Fruit fly (Drosophila melanogaster) whole organism, embryonic: Measurements from ENCODE around the gene Ing5.

Source experiments
- Adf1 ChIP-seq: fragments of 200-800 bp; sonication (Bioruptor generic); IDR thresholded peaks from 2 replicates; pipeline ENCODE4 v1.3.6; 2022; ENCODE audit warnings: missing biosample characterization, missing genetic modification characterization
- Bgb ChIP-seq: fragments of 200-800 bp; sonication (Bioruptor generic); IDR thresholded peaks from 2 replicates; pipeline ENCODE4 v1.3.6; 2022; ENCODE audit warnings: missing biosample characterization, missing genetic modification characterization; ENCODE audit not compliant: partially characterized antibody
- CG12219 ChIP-seq: fragments of 200-800 bp; sonication (Bioruptor generic); optimal IDR thresholded peaks from 3 replicates; lab custom pipeline; 2018; ENCODE audit warnings: missing biosample characterization, mild to moderate bottlenecking, missing genetic modification characterization
- CG12299 ChIP-seq: fragments of 200-800 bp; sonication (Bioruptor generic); optimal IDR thresholded peaks from 2 replicates; lab custom pipeline; 2018; ENCODE audit warnings: missing biosample characterization, mild to moderate bottlenecking, missing genetic modification characterization
- CG14050 ChIP-seq: fragments of 200-800 bp; sonication (Bioruptor generic); IDR thresholded peaks from 3 replicates; pipeline ENCODE4 v1.3.6; 2022; ENCODE audit warnings: missing biosample characterization, missing genetic modification characterization
- CG15601 ChIP-seq: fragments of 200-800 bp; sonication (Bioruptor generic); optimal IDR thresholded peaks from 3 replicates; lab custom pipeline; 2019; ENCODE audit warnings: missing biosample characterization, mild to moderate bottlenecking, missing genetic modification characterization, moderate library complexity
- CG1602 ChIP-seq: fragments of 200-800 bp; sonication (Bioruptor generic); optimal IDR thresholded peaks from 3 replicates; lab custom pipeline; 2016; ENCODE audit warnings: missing biosample characterization, missing genetic modification characterization
- CG18619 ChIP-seq: fragments of 200-800 bp; sonication (Bioruptor generic); optimal IDR thresholded peaks from 3 replicates; lab custom pipeline; 2017; ENCODE audit warnings: missing biosample characterization, mild to moderate bottlenecking, missing genetic modification characterization
- CG2120 ChIP-seq: fragments of 200-800 bp; sonication (Bioruptor generic); optimal IDR thresholded peaks from 3 replicates; lab custom pipeline; 2016; ENCODE audit warnings: missing biosample characterization, missing genetic modification characterization
- CG2199 ChIP-seq: fragments of 200-800 bp; sonication (Bioruptor generic); IDR thresholded peaks from 3 replicates; pipeline ENCODE4 v1.3.6; 2022; ENCODE audit warnings: missing biosample characterization, missing genetic modification characterization
- CG2678 ChIP-seq: fragments of 200-800 bp; sonication (Bioruptor generic); optimal IDR thresholded peaks from 3 replicates; lab custom pipeline; 2019; ENCODE audit warnings: missing biosample characterization, mild to moderate bottlenecking, missing genetic modification characterization, moderate library complexity
- CG4328 ChIP-seq: fragments of 200-800 bp; sonication (Bioruptor generic); optimal IDR thresholded peaks from 3 replicates; lab custom pipeline; 2017; ENCODE audit warnings: missing biosample characterization, missing genetic modification reagents, missing genetic modification characterization
- CG6272 ChIP-seq: fragments of 200-800 bp; sonication (Bioruptor generic); IDR thresholded peaks from 2 replicates; pipeline ENCODE4 v1.3.6; 2022; ENCODE audit warnings: missing biosample characterization, missing genetic modification characterization
- CG7271 ChIP-seq: fragments of 200-800 bp; sonication (Bioruptor generic); optimal IDR thresholded peaks from 2 replicates; lab custom pipeline; 2018; ENCODE audit warnings: missing biosample characterization, mild to moderate bottlenecking, missing genetic modification characterization, moderate library complexity
- CG7745 ChIP-seq: fragments of 200-800 bp; sonication (Bioruptor generic); optimal IDR thresholded peaks from 2 replicates; lab custom pipeline; 2018; ENCODE audit warnings: missing biosample characterization, mild to moderate bottlenecking, missing genetic modification characterization, moderate library complexity
- CG7928 ChIP-seq: fragments of 200-800 bp; sonication (Bioruptor generic); optimal IDR thresholded peaks from 2 replicates; lab custom pipeline; 2017; ENCODE audit warnings: missing biosample characterization, mild to moderate bottlenecking, missing genetic modification characterization
- CG8924 ChIP-seq: fragments of 200-800 bp; optimal IDR thresholded peaks from 3 replicates; lab custom pipeline; 2019; ENCODE audit warnings: missing biosample characterization, mild to moderate bottlenecking, missing genetic modification characterization, moderate library complexity
- CG9817 ChIP-seq: fragments of 200-800 bp; sonication (Bioruptor generic); optimal IDR thresholded peaks from 2 replicates; lab custom pipeline; 2018; ENCODE audit warnings: missing biosample characterization, mild to moderate bottlenecking, missing genetic modification characterization, moderate library complexity
- CkIIα-i1 ChIP-seq: fragments of 200-800 bp; sonication (Bioruptor generic); IDR thresholded peaks from 2 replicates; pipeline ENCODE4 v1.3.6; 2022; ENCODE audit warnings: missing biosample characterization, missing genetic modification characterization
- CrebB ChIP-seq: fragments of 200-800 bp; sonication (Bioruptor generic); optimal IDR thresholded peaks from 3 replicates; lab custom pipeline; 2018; ENCODE audit warnings: missing biosample characterization, mild to moderate bottlenecking, missing genetic modification characterization
- Dbx ChIP-seq: fragments of 200-800 bp; sonication (Bioruptor generic); IDR thresholded peaks from 3 replicates; pipeline ENCODE4 v1.3.6; 2022; ENCODE audit warnings: missing biosample characterization, missing genetic modification characterization
- Dek ChIP-seq: fragments of 200-800 bp; sonication (Bioruptor generic); optimal IDR thresholded peaks from 3 replicates; lab custom pipeline; 2019; ENCODE audit warnings: missing biosample characterization, mild to moderate bottlenecking, missing genetic modification characterization, moderate library complexity
- Dp ChIP-seq: fragments of 200-800 bp; sonication (Bioruptor generic); optimal IDR thresholded peaks from 2 replicates; lab custom pipeline; 2018; ENCODE audit warnings: missing biosample characterization, mild to moderate bottlenecking, missing genetic modification characterization, moderate library complexity
- E2f1 ChIP-seq: fragments of 200-800 bp; sonication (Bioruptor generic); IDR thresholded peaks from 2 replicates; pipeline ENCODE4 v1.3.6; 2022; ENCODE audit warnings: missing biosample characterization, missing genetic modification characterization
- Ets97D ChIP-seq: fragments of 200-800 bp; sonication (Bioruptor generic); optimal IDR thresholded peaks from 3 replicates; lab custom pipeline; 2016; ENCODE audit warnings: missing biosample characterization, missing genetic modification characterization
- Gug ChIP-seq: fragments of 200-800 bp; sonication (Bioruptor generic); IDR thresholded peaks from 4 replicates; pipeline ENCODE4 v1.3.6; 2022; ENCODE audit warnings: missing biosample characterization, missing genetic modification characterization
- Hr3 ChIP-seq: fragments of 200-800 bp; sonication (Bioruptor generic); optimal IDR thresholded peaks from 3 replicates; lab custom pipeline; 2016; ENCODE audit warnings: missing biosample characterization, missing genetic modification characterization
- Hr39 ChIP-seq: fragments of >200 bp; optimal IDR thresholded peaks from 2 replicates; lab custom pipeline; 2017
- Mad ChIP-seq: fragments of 200-800 bp; sonication (Bioruptor generic); optimal IDR thresholded peaks from 2 replicates; lab custom pipeline; 2016; ENCODE audit warnings: missing biosample characterization, missing genetic modification characterization
- Med ChIP-seq: fragments of 200-800 bp; sonication (Bioruptor generic); peaks from one replicate; lab custom pipeline; 2016; ENCODE audit warnings: missing biosample characterization, missing genetic modification characterization, mild to moderate bottlenecking, inconsistent platforms, moderate library complexity
- Ptx1 ChIP-seq: fragments of 200-800 bp; sonication (Bioruptor generic); IDR thresholded peaks from 2 replicates; pipeline ENCODE4 v1.3.6; 2022; ENCODE audit warnings: missing biosample characterization, missing genetic modification characterization
- Rfx ChIP-seq: fragments of 200-800 bp; sonication (Bioruptor generic); IDR thresholded peaks from 2 replicates; pipeline ENCODE4 v1.3.6; 2022; ENCODE audit warnings: missing biosample characterization, missing genetic modification characterization
- Six4 ChIP-seq: fragments of 200-800 bp; sonication (Bioruptor generic); optimal IDR thresholded peaks from 2 replicates; lab custom pipeline; 2016; ENCODE audit warnings: missing biosample characterization, missing genetic modification characterization
- Sry-β ChIP-seq: fragments of 200-800 bp; sonication (Bioruptor generic); optimal IDR thresholded peaks from 2 replicates; lab custom pipeline; 2018; ENCODE audit warnings: missing biosample characterization, mild to moderate bottlenecking, missing genetic modification characterization, moderate library complexity
- Xbp1 ChIP-seq: fragments of 200-800 bp; sonication (Bioruptor generic); optimal IDR thresholded peaks from 3 replicates; lab custom pipeline; 2016; ENCODE audit warnings: missing biosample characterization, mild to moderate bottlenecking, missing genetic modification characterization
- cwo ChIP-seq: fragments of 200-800 bp; sonication (Bioruptor generic); optimal IDR thresholded peaks from 3 replicates; lab custom pipeline; 2017; ENCODE audit warnings: missing biosample characterization, missing genetic modification characterization, mild to moderate bottlenecking, moderate library complexity, missing genetic modification reagents
- exex ChIP-seq: fragments of 200-800 bp; sonication (Bioruptor generic); optimal IDR thresholded peaks from 4 replicates; lab custom pipeline; 2018; ENCODE audit warnings: missing biosample characterization, mild to moderate bottlenecking, missing genetic modification characterization, moderate library complexity
- fd96Cb ChIP-seq: fragments of 200-800 bp; sonication (Bioruptor generic); optimal IDR thresholded peaks from 2 replicates; lab custom pipeline; 2018; ENCODE audit warnings: missing biosample characterization, mild to moderate bottlenecking, missing genetic modification characterization, moderate library complexity
- gfzf ChIP-seq: fragments of 200-800 bp; sonication (Bioruptor generic); optimal IDR thresholded peaks from 2 replicates; lab custom pipeline; 2016; ENCODE audit warnings: missing biosample characterization, mild to moderate bottlenecking, missing genetic modification characterization, moderate library complexity
- grn ChIP-seq: fragments of 200-800 bp; sonication (Bioruptor generic); optimal IDR thresholded peaks from 3 replicates; lab custom pipeline; 2017; ENCODE audit warnings: missing biosample characterization, missing genetic modification characterization
- ken ChIP-seq: fragments of 200-800 bp; sonication (Bioruptor generic); IDR thresholded peaks from 3 replicates; pipeline ENCODE4 v1.3.6; 2022; ENCODE audit warnings: missing biosample characterization, missing genetic modification characterization
- mam ChIP-seq: fragments of 200-800 bp; sonication (Bioruptor generic); optimal IDR thresholded peaks from 3 replicates; lab custom pipeline; 2016; ENCODE audit warnings: missing biosample characterization, missing genetic modification characterization
- phol ChIP-seq: fragments of 200-800 bp; sonication (Bioruptor generic); optimal IDR thresholded peaks from 3 replicates; lab custom pipeline; 2018; ENCODE audit warnings: missing biosample characterization, mild to moderate bottlenecking, missing genetic modification characterization, moderate library complexity
- pros ChIP-seq: fragments of 200-800 bp; sonication (Bioruptor generic); optimal IDR thresholded peaks from 3 replicates; lab custom pipeline; 2019; ENCODE audit warnings: missing biosample characterization, mild to moderate bottlenecking, missing genetic modification characterization, moderate library complexity
- run ChIP-seq: fragments of 200-800 bp; sonication (Bioruptor generic); optimal IDR thresholded peaks from 3 replicates; lab custom pipeline; 2018; ENCODE audit warnings: missing biosample characterization, mild to moderate bottlenecking, missing genetic modification characterization
- ssp ChIP-seq: fragments of 200-800 bp; sonication (Bioruptor generic); IDR thresholded peaks from 2 replicates; pipeline ENCODE4 v1.3.6; 2022; ENCODE audit warnings: missing biosample characterization, missing genetic modification characterization
- stwl ChIP-seq: fragments of 200-800 bp; sonication (Bioruptor generic); optimal IDR thresholded peaks from 3 replicates; lab custom pipeline; 2018; ENCODE audit warnings: missing biosample characterization, mild to moderate bottlenecking, missing genetic modification characterization, moderate library complexity
- tna ChIP-seq: fragments of 200-800 bp; sonication (Bioruptor generic); IDR thresholded peaks from 2 replicates; pipeline ENCODE4 v1.3.6; 2022; ENCODE audit warnings: missing biosample characterization, missing genetic modification characterization; ENCODE audit not compliant: partially characterized antibody
- vfl ChIP-seq: fragments of 200-800 bp; sonication (Bioruptor generic); optimal IDR thresholded peaks from 2 replicates; lab custom pipeline; 2016; ENCODE audit warnings: missing biosample characterization, missing genetic modification characterization
- wdn ChIP-seq: fragments of 200-800 bp; sonication (Bioruptor generic); IDR thresholded peaks from 2 replicates; pipeline ENCODE4 v1.3.6; 2022; ENCODE audit warnings: missing biosample characterization, missing genetic modification characterization

Ing5 gene

DNA sequence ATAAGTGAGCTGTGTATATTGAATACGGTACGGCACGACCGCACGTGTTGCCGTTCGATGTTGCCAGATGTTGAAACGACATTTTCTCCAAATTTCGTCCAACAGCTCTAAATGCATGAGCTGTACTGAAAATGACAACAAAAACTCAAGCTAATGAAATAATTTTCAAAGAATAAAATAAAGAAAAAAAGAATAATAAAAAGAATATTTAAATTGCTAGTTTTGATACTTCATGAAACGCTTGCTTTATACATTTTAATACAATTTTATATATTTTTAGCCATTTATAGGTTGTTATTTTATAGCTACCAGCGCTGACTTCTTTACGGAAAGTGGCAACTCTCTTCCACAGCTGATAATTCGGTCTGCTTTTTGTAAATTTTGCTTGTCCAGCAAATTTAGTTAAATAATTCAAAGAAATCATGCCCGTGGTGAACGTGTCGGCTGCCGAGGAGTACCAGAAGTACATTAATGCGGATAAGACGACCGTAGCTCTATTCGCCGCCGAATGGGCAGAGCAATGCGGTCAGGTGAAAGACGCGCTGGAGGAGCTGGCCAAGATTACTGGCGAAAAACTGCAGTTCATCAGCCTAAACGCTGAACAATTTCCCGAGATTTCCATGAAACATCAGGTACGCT lies 20.9 kb downstream of the Ing5 start, which contains the start of the genes Nnp-1 and Grx3 (continued):
- peak; percentile 46 for TF ChIP-seq CG12299 (tag; lab: Kevin White, UChicago)
- TF ChIP-seq CG12219 (GFP tag; lab: Kevin White, UChicago) = no peak
- peak; percentile 18 for TF ChIP-seq Ets97D
- peak; percentile 55 for TF ChIP-seq Dek
- peak; percentile 52 for TF ChIP-seq gfzf (GFP tag; lab: Kevin White, UChicago)
- peak; percentile 33 for TF ChIP-seq mam (GFP tag; lab: Kevin White, UChicago)
- TF ChIP-seq E2f1 (GFP tag; lab: Robert Waterston, UW) = 0 out of 2 replicates have a peak, but pooled peaks have one; percentile 24
- TF ChIP-seq Bgb (GFP tag; lab: Robert Waterston, UW) = 0 out of 2 replicates have a peak, but pooled peaks have one; percentile 7
- TF ChIP-seq grn (GFP tag; lab: Kevin White, UChicago) = no peak
- TF ChIP-seq Sry-β (GFP tag; lab: Kevin White, UChicago) = peak; percentile 92
- TF ChIP-seq Dp (GFP tag; lab: Kevin White, UChicago) = peak; percentile 1
- TF ChIP-seq tna = 0 out of 2 replicates have a peak, but pooled peaks have one; percentile 12
- TF ChIP-seq ken = no peak
- TF ChIP-seq cwo (GFP tag; lab: Kevin White, UChicago) = peak; percentile 98
- peak; percentile 49 for TF ChIP-seq stwl
- no peak for TF ChIP-seq CG8924 (tag; lab: Kevin White, UChicago)
- TF ChIP-seq CG1602 (GFP tag; lab: Kevin White, UChicago) = peak; percentile 22
- peak; percentile 86 for TF ChIP-seq ssp (GFP tag; lab: Robert Waterston, UW)
- TF ChIP-seq CG7271 (tag; lab: Kevin White, UChicago) = no peak
- TF ChIP-seq wdn (GFP tag; lab: Robert Waterston, UW) = peak; percentile 20; the same call in 1 of the 2 replicates
- TF ChIP-seq run (tag; lab: Kevin White, UChicago) = no peak
- TF ChIP-seq CG2120 (GFP tag; lab: Kevin White, UChicago) = peak; percentile 52
- TF ChIP-seq CG14050 = no peak
- no peak for TF ChIP-seq CG7745 (tag; lab: Kevin White, UChicago)
- no peak for TF ChIP-seq CG2199 (GFP tag; lab: Robert Waterston, UW)
- peak; percentile 85 for TF ChIP-seq phol (tag; lab: Kevin White, UChicago)
- no peak for TF ChIP-seq CG15601
- peak; percentile 44 for TF ChIP-seq CG7928
- TF ChIP-seq Adf1 (GFP tag; lab: Robert Waterston, UW) = peak; percentile 44
- TF ChIP-seq exex = no peak
- no peak for TF ChIP-seq vfl (GFP tag; lab: Kevin White, UChicago)
- peak; percentile 59 for TF ChIP-seq Ptx1 (GFP tag; lab: Robert Waterston, UW)
- TF ChIP-seq Med (GFP tag; lab: Kevin White, UChicago) = peak; percentile 81
- peak; percentile 16; the same call in 1 of the 3 replicates for TF ChIP-seq Dbx
- peak; percentile 37 for TF ChIP-seq Mad (GFP tag; lab: Kevin White, UChicago)
- peak; percentile 36; the same call in 1 of the 4 replicates for TF ChIP-seq Gug (GFP tag; lab: Robert Waterston, UW)
- peak; percentile 10 for TF ChIP-seq Six4 (GFP tag; lab: Kevin White, UChicago)
- TF ChIP-seq CG6272 (GFP tag; lab: Robert Waterston, UW) = no peak
- no peak for TF ChIP-seq CG2678 (tag; lab: Kevin White, UChicago)
- TF ChIP-seq CG9817 = peak; percentile 73
- peak; percentile 15 for TF ChIP-seq fd96Cb
- TF ChIP-seq CrebB (tag; lab: Kevin White, UChicago) = no peak
- peak; percentile 61 for TF ChIP-seq Rfx (GFP tag; lab: Robert Waterston, UW)
- no peak for TF ChIP-seq pros (GFP tag; lab: Kevin White, UChicago)
- no peak for TF ChIP-seq Hr39 (lab: Kevin White, UChicago)
- TF ChIP-seq CG18619 (GFP tag; lab: Kevin White, UChicago) = peak; percentile 36
- TF ChIP-seq Xbp1 (GFP tag; lab: Kevin White, UChicago) = peak; percentile 53
- TF ChIP-seq CkIIα-i1 (GFP tag; lab: Robert Waterston, UW) = no peak
- peak; percentile 34 for TF ChIP-seq CG4328 (GFP tag; lab: Kevin White, UChicago)
- TF ChIP-seq Hr3 = peak; percentile 70
